Worm (Caenorhabditis elegans) whole organism, L1 larva: ENCODE results near the gene brf-1.

Experiments used
- C16A3.4 ChIP-seq: fragments of 150-350 bp; optimal IDR thresholded peaks from 2 replicates; lab custom pipeline; 2014; ENCODE audit warnings: missing biosample characterization, missing genetic modification characterization
- Y116A8C.19 ChIP-seq: sonication (generic microtip); optimal IDR thresholded peaks from 2 replicates; lab custom pipeline; 2016; ENCODE audit warnings: missing compliant biosample characterization, missing genetic modification characterization, borderline replicate concordance
- alr-1 ChIP-seq: fragments of 200-800 bp; sonication (Bioruptor generic); optimal IDR thresholded peaks from 2 replicates; lab custom pipeline; 2018; ENCODE audit warnings: borderline replicate concordance, mild to moderate bottlenecking, missing genetic modification characterization, missing compliant biosample characterization
- ama-1 ChIP-seq: fragments of 150-350 bp; optimal IDR thresholded peaks from 2 replicates; lab custom pipeline; 2014
- blmp-1 ChIP-seq: fragments of 150-350 bp; optimal IDR thresholded peaks from 2 replicates; lab custom pipeline; 2014; ENCODE audit warnings: missing biosample characterization, missing genetic modification characterization
- ceh-63 ChIP-seq: fragments of 200-800 bp; sonication (Bioruptor generic); optimal IDR thresholded peaks from 2 replicates; lab custom pipeline; 2018; ENCODE audit warnings: mild to moderate bottlenecking, missing genetic modification characterization, missing compliant biosample characterization
- ceh-8 ChIP-seq: fragments of 200-800 bp; sonication (Bioruptor generic); optimal IDR thresholded peaks from 2 replicates; lab custom pipeline; 2018; ENCODE audit warnings: mild to moderate bottlenecking, missing genetic modification characterization, moderate library complexity, missing compliant biosample characterization
- ceh-82 ChIP-seq, 3 experiments: fragments of 150-350 bp in 1 of 3; sonication (generic microtip) in 2 of 3; optimal IDR thresholded peaks; 2 replicates each; lab custom pipeline; 2014 to 2017; ENCODE audit warnings: missing biosample characterization in 3 of 3, missing genetic modification characterization in 3 of 3
- dsc-1 ChIP-seq: sonication (generic microtip); optimal IDR thresholded peaks from 2 replicates; lab custom pipeline; 2016; ENCODE audit warnings: mild to moderate bottlenecking, missing genetic modification characterization, missing compliant biosample characterization
- efl-3 ChIP-seq: fragments of 200-800 bp; sonication (Bioruptor generic); optimal IDR thresholded peaks from 2 replicates; lab custom pipeline; 2018; ENCODE audit warnings: mild to moderate bottlenecking, missing genetic modification characterization, missing compliant biosample characterization
- egl-27 ChIP-seq, 2 experiments: fragments of 150-350 bp in 1 of 2; sonication (generic microtip); optimal IDR thresholded peaks; 3 replicates each; lab custom pipeline; 2017 to 2018; ENCODE audit warnings: missing biosample characterization in 2 of 2, missing genetic modification characterization in 2 of 2, missing genetic modification reagents in 2 of 2
- elt-3 ChIP-seq, 6 experiments: fragments of 150-350 bp in 1 of 6; sonication (generic microtip); optimal IDR thresholded peaks; 2 replicates each; lab custom pipeline; 2017 to 2018; ENCODE audit warnings: missing biosample characterization in 6 of 6, missing genetic modification characterization in 6 of 6, inconsistent platforms in 1 of 6
- ets-5 ChIP-seq: fragments of 200-800 bp; sonication (Bioruptor generic); IDR thresholded peaks from 2 replicates; pipeline ENCODE4 v1.3.6; 2022; ENCODE audit warnings: missing genetic modification characterization, missing compliant biosample characterization
- fkh-10 ChIP-seq: sonication (generic microtip); optimal IDR thresholded peaks from 2 replicates; lab custom pipeline; 2017; ENCODE audit warnings: missing biosample characterization, missing genetic modification reagents, missing genetic modification characterization
- fkh-4 ChIP-seq: sonication (generic microtip); optimal IDR thresholded peaks from 2 replicates; lab custom pipeline; 2016; ENCODE audit warnings: missing compliant biosample characterization, missing genetic modification characterization, borderline replicate concordance
- fkh-8 ChIP-seq: sonication (generic microtip); optimal IDR thresholded peaks from 2 replicates; lab custom pipeline; 2016; ENCODE audit warnings: mild to moderate bottlenecking, missing genetic modification characterization, missing compliant biosample characterization
- grh-1 ChIP-seq: fragments of 200-800 bp; sonication (Bioruptor generic); IDR thresholded peaks from 2 replicates; pipeline ENCODE4 v1.3.6; 2022; ENCODE audit warnings: missing genetic modification reagents, missing genetic modification characterization, missing compliant biosample characterization
- hlh-4 ChIP-seq: sonication (generic microtip); optimal IDR thresholded peaks from 2 replicates; lab custom pipeline; 2016; ENCODE audit warnings: mild to moderate bottlenecking, missing genetic modification characterization, missing compliant biosample characterization
- hpl-2 ChIP-seq: fragments of 150-350 bp; optimal IDR thresholded peaks from 2 replicates; lab custom pipeline; 2014; ENCODE audit warnings: missing biosample characterization, missing genetic modification reagents, missing genetic modification characterization
- irx-1 ChIP-seq: sonication (generic microtip); optimal IDR thresholded peaks from 2 replicates; lab custom pipeline; 2016; ENCODE audit warnings: missing genetic modification characterization, missing compliant biosample characterization
- lin-14 ChIP-seq: fragments of 200-800 bp; sonication (Bioruptor generic); optimal IDR thresholded peaks from 2 replicates; lab custom pipeline; 2018; ENCODE audit warnings: mild to moderate bottlenecking, missing genetic modification characterization, moderate library complexity, missing compliant biosample characterization
- lin-15B ChIP-seq: fragments of 150-350 bp; sonication (generic microtip); optimal IDR thresholded peaks from 3 replicates; lab custom pipeline; 2014; ENCODE audit warnings: missing biosample characterization, missing genetic modification characterization
- lsy-2 ChIP-seq, 2 experiments: fragments of 150-350 bp; optimal IDR thresholded peaks; 2 replicates each; lab custom pipeline; 2014; ENCODE audit warnings: missing biosample characterization in 2 of 2, missing genetic modification characterization in 2 of 2
- mdl-1 ChIP-seq, 2 experiments: fragments of 150-350 bp; optimal IDR thresholded peaks; 2 replicates each; lab custom pipeline; 2014 to 2017; ENCODE audit warnings: missing biosample characterization in 2 of 2, missing genetic modification characterization in 2 of 2, inconsistent platforms in 1 of 2
- mep-1 ChIP-seq: fragments of 150-350 bp; optimal IDR thresholded peaks from 2 replicates; lab custom pipeline; 2014; ENCODE audit warnings: missing biosample characterization, missing genetic modification characterization
- nhr-11 ChIP-seq: fragments of 150-350 bp; optimal IDR thresholded peaks from 2 replicates; lab custom pipeline; 2014; ENCODE audit warnings: missing biosample characterization, missing genetic modification characterization
- nhr-237 ChIP-seq: fragments of 150-350 bp; optimal IDR thresholded peaks from 2 replicates; lab custom pipeline; 2014; ENCODE audit warnings: missing biosample characterization, missing genetic modification characterization
- nhr-28 ChIP-seq: fragments of 150-350 bp; optimal IDR thresholded peaks from 2 replicates; lab custom pipeline; 2014; ENCODE audit warnings: missing biosample characterization, missing genetic modification characterization
- nhr-47 ChIP-seq: sonication (generic microtip); optimal IDR thresholded peaks from 2 replicates; lab custom pipeline; 2016; ENCODE audit warnings: mild to moderate bottlenecking, missing genetic modification characterization, moderate library complexity, missing compliant biosample characterization
- nhr-71 ChIP-seq: sonication (generic microtip); optimal IDR thresholded peaks from 2 replicates; lab custom pipeline; 2016; ENCODE audit warnings: mild to moderate bottlenecking, missing genetic modification characterization, moderate library complexity, missing compliant biosample characterization
- nhr-76 ChIP-seq: sonication (generic microtip); optimal IDR thresholded peaks from 2 replicates; lab custom pipeline; 2017; ENCODE audit warnings: missing biosample characterization, missing genetic modification characterization
- nhr-77 ChIP-seq: fragments of 150-350 bp; optimal IDR thresholded peaks from 2 replicates; lab custom pipeline; 2014; ENCODE audit warnings: missing biosample characterization, missing genetic modification characterization
- nhr-84 ChIP-seq: sonication (generic microtip); optimal IDR thresholded peaks from 2 replicates; lab custom pipeline; 2017; ENCODE audit warnings: missing biosample characterization, missing genetic modification characterization
- nhr-85 ChIP-seq: sonication (generic microtip); peaks from one replicate; lab custom pipeline; 2016; ENCODE audit warnings: missing genetic modification characterization, inconsistent platforms, missing compliant biosample characterization
- nhr-90 ChIP-seq: sonication (generic microtip); optimal IDR thresholded peaks from 2 replicates; lab custom pipeline; 2016; ENCODE audit warnings: mild to moderate bottlenecking, missing genetic modification characterization, missing compliant biosample characterization; ENCODE audit not compliant: poor library complexity
- pax-3 ChIP-seq: fragments of 200-800 bp; sonication (Bioruptor generic); optimal IDR thresholded peaks from 2 replicates; lab custom pipeline; 2018; ENCODE audit warnings: mild to moderate bottlenecking, missing genetic modification characterization, moderate library complexity, missing compliant biosample characterization
- rnt-1 ChIP-seq: sonication (generic microtip); optimal IDR thresholded peaks from 2 replicates; lab custom pipeline; 2016; ENCODE audit warnings: mild to moderate bottlenecking, missing genetic modification characterization, moderate library complexity, missing compliant biosample characterization
- sox-4 ChIP-seq: sonication (generic microtip); optimal IDR thresholded peaks from 2 replicates; lab custom pipeline; 2016; ENCODE audit warnings: missing genetic modification characterization, missing compliant biosample characterization
- sptf-1 ChIP-seq: fragments of 150-350 bp; optimal IDR thresholded peaks from 2 replicates; lab custom pipeline; 2014; ENCODE audit warnings: missing biosample characterization, missing genetic modification characterization
- sup-37 ChIP-seq: fragments of 200-800 bp; sonication (Bioruptor generic); optimal IDR thresholded peaks from 2 replicates; lab custom pipeline; 2018; ENCODE audit warnings: mild to moderate bottlenecking, missing genetic modification characterization, missing compliant biosample characterization
- swsn-7 ChIP-seq: sonication (generic microtip); optimal IDR thresholded peaks from 2 replicates; lab custom pipeline; 2016; ENCODE audit warnings: missing genetic modification characterization, missing compliant biosample characterization
- tbx-2 ChIP-seq: sonication (generic microtip); optimal IDR thresholded peaks from 2 replicates; lab custom pipeline; 2016; ENCODE audit warnings: missing genetic modification characterization, missing compliant biosample characterization
- tlp-1 ChIP-seq: fragments of 150-350 bp; optimal IDR thresholded peaks from 2 replicates; lab custom pipeline; 2014; ENCODE audit warnings: missing biosample characterization, missing genetic modification characterization
- unc-130 ChIP-seq: fragments of 150-350 bp; optimal IDR thresholded peaks from 2 replicates; lab custom pipeline; 2017; ENCODE audit warnings: missing biosample characterization, missing genetic modification characterization, inconsistent platforms
- unc-30 ChIP-seq: sonication (generic microtip); optimal IDR thresholded peaks from 2 replicates; lab custom pipeline; 2017; ENCODE audit warnings: missing biosample characterization, missing genetic modification characterization
- unc-98 ChIP-seq: fragments of 200-800 bp; sonication (Bioruptor generic); IDR thresholded peaks from 2 replicates; pipeline ENCODE4 v1.3.6; 2022; ENCODE audit warnings: missing genetic modification characterization, missing compliant biosample characterization
- vab-15 ChIP-seq: sonication (generic microtip); optimal IDR thresholded peaks from 2 replicates; lab custom pipeline; 2017; ENCODE audit warnings: missing genotype, mild to moderate bottlenecking, missing genetic modification characterization, missing compliant biosample characterization
- zip-4 ChIP-seq: fragments of 200-800 bp; sonication (Bioruptor generic); optimal IDR thresholded peaks from 2 replicates; lab custom pipeline; 2018; ENCODE audit warnings: mild to moderate bottlenecking, missing genetic modification characterization, moderate library complexity, missing compliant biosample characterization
- ztf-11 ChIP-seq, 2 experiments: sonication (generic microtip); optimal IDR thresholded peaks; 2 replicates each; lab custom pipeline; 2016 to 2017; ENCODE audit warnings: missing genetic modification characterization in 2 of 2, missing biosample characterization in 1 of 2, missing compliant biosample characterization in 1 of 2

The brf-1 gene

DNA sequence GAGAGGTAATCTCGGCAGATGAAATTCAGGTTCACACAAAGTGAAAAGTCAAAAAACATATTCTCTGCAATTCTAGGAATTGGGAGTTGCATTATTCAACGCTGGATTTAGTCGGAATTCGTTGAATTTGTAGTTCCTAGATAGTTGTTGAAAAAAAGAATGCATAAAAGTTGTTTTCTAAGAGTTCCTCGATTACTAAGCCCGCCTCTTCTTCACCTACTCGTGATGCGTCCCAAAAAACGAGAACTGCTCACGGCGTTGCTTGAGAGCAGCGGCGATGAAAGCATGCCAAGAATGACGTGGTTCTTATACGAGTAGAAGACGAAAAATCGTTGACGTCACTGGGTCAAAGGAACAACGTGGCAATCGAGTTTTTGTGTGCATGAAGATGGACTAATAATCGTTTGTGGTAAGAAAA lies 19.4 kb downstream of the brf-1 start (continued):
- TF ChIP-seq hlh-4 (tag; lab: Kevin White, UChicago) (peak; percentile 56), nhr-85 (tag; lab: Kevin White, UChicago) (no peak), nhr-90 (tag; lab: Kevin White, UChicago) (no peak), tbx-2 (tag; lab: Kevin White, UChicago) (no peak), sox-4 (tag; lab: Kevin White, UChicago) (peak; percentile 26), sptf-1 (tag; lab: Kevin White, UChicago) (no peak), nhr-237 (tag; lab: Kevin White, UChicago) (no peak), ets-5 (GFP tag; lab: Robert Waterston, UW) (no peak), nhr-84 (tag; lab: Kevin White, UChicago) (no peak), lin-14 (GFP tag; lab: Kevin White, UChicago) (peak; percentile 63), elt-3 (tag; optimal IDR thresholded peaks at IDR 0.05; lab: Kevin White, UChicago) (no peak), ceh-63 (GFP tag; lab: Kevin White, UChicago) (no peak), unc-130 (tag; lab: Kevin White, UChicago) (no peak), fkh-8 (peak; percentile 92), Y116A8C.19 (no peak), nhr-28 (tag; lab: Kevin White, UChicago) (no peak), irx-1 (tag; lab: Kevin White, UChicago) (no peak), mdl-1 (tag; optimal IDR thresholded peaks at IDR 0.05; lab: Kevin White, UChicago) (no peak), alr-1 (tag; lab: Kevin White, UChicago) (no peak), nhr-76 (no peak), hpl-2 (no peak), unc-30 (no peak), sup-37 (GFP tag; lab: Kevin White, UChicago) (no peak), efl-3 (GFP tag; lab: Kevin White, UChicago) (no peak), nhr-11 (no peak), nhr-77 (tag; lab: Kevin White, UChicago) (no peak), C16A3.4 (no peak), dsc-1 (tag; lab: Kevin White, UChicago) (peak; percentile 47), ceh-8 (no peak), fkh-4 (tag; lab: Kevin White, UChicago) (no peak), zip-4 (no peak), tlp-1 (tag; lab: Kevin White, UChicago) (no peak), lsy-2 (tag; optimal IDR thresholded peaks at IDR 0.05; lab: Kevin White, UChicago) (no peak), vab-15 (tag; lab: Kevin White, UChicago) (no peak)

DNA sequence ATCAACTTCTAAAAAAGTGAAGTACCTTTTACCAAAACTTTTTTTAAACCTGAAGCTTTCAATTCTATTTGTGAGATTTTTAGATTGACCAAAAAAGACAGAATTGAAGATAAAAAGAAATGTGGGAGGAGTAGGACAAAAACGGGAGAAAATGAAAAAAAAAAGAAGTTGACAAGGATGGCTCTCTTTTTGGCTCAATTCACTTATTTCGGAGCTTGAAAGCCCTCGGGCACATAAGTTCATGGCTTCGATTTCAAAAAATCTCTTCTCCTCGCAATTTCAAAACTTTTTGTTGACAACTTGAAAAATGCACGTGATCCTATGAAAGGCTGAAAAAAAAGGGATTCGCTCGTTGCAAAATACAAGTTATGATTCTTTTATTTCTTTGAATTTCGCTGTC lies 20.5 kb downstream of the brf-1 start:
- TF ChIP-seq nhr-47 (tag; lab: Kevin White, UChicago) = no peak
- TF ChIP-seq lin-14 (GFP tag; lab: Kevin White, UChicago) = peak; percentile 30
- no peak for TF ChIP-seq pax-3 (tag; lab: Kevin White, UChicago)
- TF ChIP-seq lsy-2 (tag; optimal IDR thresholded peaks at IDR 0.05; lab: Kevin White, UChicago) = no peak
- TF ChIP-seq fkh-8 = peak; percentile 19
- no peak for TF ChIP-seq nhr-76
- TF ChIP-seq fkh-10 (GFP tag; lab: Kevin White, UChicago) = peak; percentile 28
- peak; percentile 2 for TF ChIP-seq rnt-1 (tag; lab: Kevin White, UChicago)
- no peak for TF ChIP-seq sox-4 (tag; lab: Kevin White, UChicago)
- TF ChIP-seq nhr-71 (tag; lab: Kevin White, UChicago) = peak; percentile 4
- TF ChIP-seq lin-15B (tag; lab: Kevin White, UChicago) = no peak

DNA sequence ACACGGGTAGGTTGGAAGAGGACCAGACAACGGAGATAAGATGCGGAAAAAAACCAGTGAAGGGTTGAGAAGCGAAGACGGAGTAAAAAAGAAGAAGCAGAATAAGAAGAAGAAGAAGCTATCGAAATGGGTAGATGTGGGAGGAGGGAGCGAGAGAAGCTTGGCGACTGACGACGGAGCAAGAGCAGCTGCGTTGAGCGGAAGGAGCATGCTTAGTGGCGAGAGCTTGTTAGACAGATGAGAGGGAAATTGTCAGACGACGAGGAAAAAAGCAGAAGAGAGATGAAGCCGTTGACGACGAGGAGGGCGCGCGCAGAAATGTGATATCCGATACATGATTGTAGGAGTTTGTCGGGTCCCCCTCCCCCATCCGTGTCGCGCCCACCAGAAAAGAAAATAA lies 21.3 kb downstream of the brf-1 start:
- no peak for TF ChIP-seq ama-1
- TF ChIP-seq hlh-4 (tag; lab: Kevin White, UChicago) = no peak
- peak; percentile 25 for TF ChIP-seq mep-1
- no peak for TF ChIP-seq grh-1
- TF ChIP-seq hpl-2 = no peak
- TF ChIP-seq ceh-82 (tag; optimal IDR thresholded peaks at IDR 0.05; lab: Kevin White, UChicago) = peak; percentile 50 to 68 (median 57)
- no peak for TF ChIP-seq sup-37 (GFP tag; lab: Kevin White, UChicago)
- no peak for TF ChIP-seq blmp-1 (tag; lab: Kevin White, UChicago)
- TF ChIP-seq unc-98 = no peak
- TF ChIP-seq swsn-7 (tag; lab: Kevin White, UChicago) = peak; percentile 68
- no peak for TF ChIP-seq ets-5 (GFP tag; lab: Robert Waterston, UW)
- no peak for TF ChIP-seq unc-130 (tag; lab: Kevin White, UChicago)
- no peak for TF ChIP-seq nhr-90 (tag; lab: Kevin White, UChicago)
- peak; percentile 38 for TF ChIP-seq dsc-1 (tag; lab: Kevin White, UChicago)
- TF ChIP-seq C16A3.4 = no peak
- peak in 1 of 2 experiments; percentile 3 for TF ChIP-seq egl-27 (tag; optimal IDR thresholded peaks at IDR 0.05; lab: Kevin White, UChicago)
- peak in 1 of 2 experiments; percentile 4 for TF ChIP-seq ztf-11 (tag; optimal IDR thresholded peaks at IDR 0.05; lab: Kevin White, UChicago)
- TF ChIP-seq nhr-84 (tag; lab: Kevin White, UChicago) = no peak
- TF ChIP-seq fkh-10 (GFP tag; lab: Kevin White, UChicago) = peak; percentile 59
